Fruit fly (Drosophila melanogaster) Kc167 (cell line): Measurements from ENCODE around the gene Fit1.

Source experiments
- h ChIP-seq: fragments of >200 bp; optimal IDR thresholded peaks from 3 replicates; lab custom pipeline; 2018; ENCODE audit warnings: missing external identifiers
- insv ChIP-seq: fragments of >200 bp; optimal IDR thresholded peaks from 3 replicates; lab custom pipeline; 2018; ENCODE audit warnings: missing external identifiers
- psq ChIP-seq: fragments of >200 bp; optimal IDR thresholded peaks from 2 replicates; lab custom pipeline; 2017; ENCODE audit warnings: missing external identifiers
- ttk ChIP-seq: sonication (Bioruptor generic); optimal IDR thresholded peaks from 2 replicates; lab custom pipeline; 2017; ENCODE audit warnings: missing external identifiers

DNA sequence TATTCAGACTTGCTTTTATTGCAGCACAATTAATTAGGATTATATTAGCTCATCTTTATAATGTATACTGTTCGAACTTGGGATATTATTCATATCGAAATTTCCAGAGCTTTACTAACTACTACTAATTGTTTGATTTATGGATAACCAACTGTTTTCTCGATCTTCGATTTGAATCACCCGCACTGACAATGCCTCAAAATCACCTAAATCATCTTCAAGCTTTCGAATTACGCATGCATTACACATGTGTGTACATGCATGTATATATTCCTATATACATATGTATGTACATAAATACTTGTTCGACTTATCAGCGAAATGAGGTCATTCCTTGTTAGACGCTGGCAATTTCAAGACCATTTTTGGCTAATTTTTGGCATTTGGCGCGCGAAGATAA lies 18.2 kb downstream of the Fit1 start:
- no peak for TF ChIP-seq h
- no peak for TF ChIP-seq psq
- no peak for TF ChIP-seq ttk (lab: Kevin White, UChicago)
- no peak for TF ChIP-seq insv (lab: Kevin White, UChicago)
